Worm (Caenorhabditis elegans) whole organism, L2 larva: ENCODE results near the gene snpc-1.1.

Experiments used
- C34F6.9 ChIP-seq: fragments of 150-350 bp; optimal IDR thresholded peaks from 2 replicates; lab custom pipeline; 2014; ENCODE audit warnings: missing biosample characterization, missing genetic modification characterization
- Y55F3AM.14 ChIP-seq: fragments of 200-800 bp; sonication (Bioruptor generic); optimal IDR thresholded peaks from 2 replicates; lab custom pipeline; 2018; ENCODE audit warnings: mild to moderate bottlenecking, missing genetic modification characterization, missing compliant biosample characterization
- ZK546.5 ChIP-seq: sonication (generic microtip); optimal IDR thresholded peaks from 2 replicates; lab custom pipeline; 2017; ENCODE audit warnings: missing biosample characterization, missing genetic modification characterization
- alr-1 ChIP-seq: fragments of 150-350 bp; optimal IDR thresholded peaks from 2 replicates; lab custom pipeline; 2014; ENCODE audit warnings: missing biosample characterization, missing genetic modification characterization
- aly-2 ChIP-seq: fragments of 150-350 bp; optimal IDR thresholded peaks from 2 replicates; lab custom pipeline; 2014; ENCODE audit warnings: missing biosample characterization, missing genetic modification characterization
- ama-1 ChIP-seq: fragments of 150-350 bp; optimal IDR thresholded peaks from 2 replicates; lab custom pipeline; 2018; ENCODE audit warnings: inconsistent platforms
- blmp-1 ChIP-seq: sonication (generic microtip); optimal IDR thresholded peaks from 2 replicates; lab custom pipeline; 2017; ENCODE audit warnings: missing genetic modification characterization, mild to moderate bottlenecking, missing compliant biosample characterization, antibody characterized with exemption, moderate library complexity; ENCODE audit not compliant: insufficient read depth
- ceh-82 ChIP-seq: fragments of 150-350 bp; optimal IDR thresholded peaks from 2 replicates; lab custom pipeline; 2014; ENCODE audit warnings: missing biosample characterization, missing genetic modification characterization
- egl-27 ChIP-seq: sonication (generic microtip); optimal IDR thresholded peaks from 3 replicates; lab custom pipeline; 2017; ENCODE audit warnings: missing biosample characterization, missing genetic modification reagents, missing genetic modification characterization
- elt-1 ChIP-seq: fragments of 150-350 bp; optimal IDR thresholded peaks from 2 replicates; lab custom pipeline; 2014; ENCODE audit warnings: missing biosample characterization, missing genetic modification characterization
- elt-3 ChIP-seq: sonication (generic microtip); optimal IDR thresholded peaks from 2 replicates; lab custom pipeline; 2017; ENCODE audit warnings: missing biosample characterization, missing genetic modification characterization
- fos-1 ChIP-seq: fragments of 150-350 bp; optimal IDR thresholded peaks from 2 replicates; lab custom pipeline; 2014; ENCODE audit warnings: missing biosample characterization, missing genetic modification characterization
- gmeb-1 ChIP-seq: fragments of 150-350 bp; optimal IDR thresholded peaks from 2 replicates; lab custom pipeline; 2014; ENCODE audit warnings: missing biosample characterization, missing genetic modification characterization
- lin-13 ChIP-seq: fragments of 150-350 bp; optimal IDR thresholded peaks from 2 replicates; lab custom pipeline; 2014; ENCODE audit warnings: missing biosample characterization, missing genetic modification reagents, missing genetic modification characterization
- lin-39 ChIP-seq: fragments of 150-350 bp; optimal IDR thresholded peaks from 2 replicates; lab custom pipeline; 2014; ENCODE audit warnings: missing biosample characterization, missing genetic modification reagents, missing genetic modification characterization
- lsy-2 ChIP-seq, 2 experiments: fragments of 150-350 bp in 1 of 2; sonication (generic microtip) in 1 of 2; optimal IDR thresholded peaks; 2 replicates each; lab custom pipeline; 2014 to 2017; ENCODE audit warnings: missing biosample characterization in 2 of 2, missing genetic modification characterization in 2 of 2
- mab-5 ChIP-seq: fragments of 150-350 bp; optimal IDR thresholded peaks from 2 replicates; lab custom pipeline; 2014; ENCODE audit warnings: missing biosample characterization, missing genetic modification characterization
- mdl-1 ChIP-seq, 2 experiments: fragments of 150-350 bp in 1 of 2; sonication (generic microtip) in 1 of 2; optimal IDR thresholded peaks; 2 replicates each; lab custom pipeline; 2017; ENCODE audit warnings: missing biosample characterization in 2 of 2, missing genetic modification characterization in 2 of 2
- nhr-12 ChIP-seq: fragments of 150-350 bp; optimal IDR thresholded peaks from 2 replicates; lab custom pipeline; 2014; ENCODE audit warnings: missing biosample characterization, missing genetic modification characterization
- nhr-129 ChIP-seq: fragments of 150-350 bp; optimal IDR thresholded peaks from 2 replicates; lab custom pipeline; 2014; ENCODE audit warnings: missing biosample characterization, missing genetic modification characterization
- nhr-25 ChIP-seq: fragments of 150-350 bp; sonication (generic microtip); optimal IDR thresholded peaks from 3 replicates; lab custom pipeline; 2014; ENCODE audit warnings: missing biosample characterization, missing genetic modification characterization
- nhr-6 ChIP-seq: fragments of 150-350 bp; optimal IDR thresholded peaks from 2 replicates; lab custom pipeline; 2014; ENCODE audit warnings: missing biosample characterization, missing genetic modification characterization
- nhr-77 ChIP-seq: fragments of 150-350 bp; optimal IDR thresholded peaks from 2 replicates; lab custom pipeline; 2014; ENCODE audit warnings: missing biosample characterization, missing genetic modification characterization
- sem-4 ChIP-seq: fragments of 150-350 bp; optimal IDR thresholded peaks from 2 replicates; lab custom pipeline; 2014; ENCODE audit warnings: missing biosample characterization, missing genetic modification reagents, missing genetic modification characterization
- skn-1 ChIP-seq: sonication (generic microtip); optimal IDR thresholded peaks from 2 replicates; lab custom pipeline; 2017; ENCODE audit warnings: missing biosample characterization, missing genetic modification characterization
- sma-3 ChIP-seq: sonication (generic microtip); optimal IDR thresholded peaks from 2 replicates; lab custom pipeline; 2016; ENCODE audit warnings: missing genetic modification reagents, missing genetic modification characterization, missing compliant biosample characterization
- sma-9 ChIP-seq, 2 experiments: fragments of 150-350 bp in 1 of 2; sonication (generic microtip) in 1 of 2; optimal IDR thresholded peaks; 2 replicates each; lab custom pipeline; 2014 to 2016; ENCODE audit warnings: missing genetic modification characterization in 2 of 2, mild to moderate bottlenecking in 1 of 2, missing biosample characterization in 1 of 2, missing compliant biosample characterization in 1 of 2, missing genetic modification reagents in 1 of 2, moderate library complexity in 1 of 2
- snpc-4 ChIP-seq: fragments of 150-350 bp; optimal IDR thresholded peaks from 2 replicates; lab custom pipeline; 2014; ENCODE audit warnings: missing biosample characterization, missing genetic modification characterization
- unc-39 ChIP-seq: fragments of 150-350 bp; optimal IDR thresholded peaks from 2 replicates; lab custom pipeline; 2014; ENCODE audit warnings: missing biosample characterization, missing genetic modification characterization
- unc-62 ChIP-seq: fragments of 150-350 bp; optimal IDR thresholded peaks from 2 replicates; lab custom pipeline; 2014; ENCODE audit warnings: missing biosample characterization, missing genetic modification reagents, missing genetic modification characterization
- ztf-1 ChIP-seq: fragments of 200-800 bp; sonication (Bioruptor generic); conservative IDR thresholded peaks from 2 replicates; pipeline ENCODE4 v1.3.6; 2022; ENCODE audit warnings: missing genetic modification characterization, missing compliant biosample characterization
- ztf-11 ChIP-seq: sonication (generic microtip); optimal IDR thresholded peaks from 2 replicates; lab custom pipeline; 2017; ENCODE audit warnings: missing biosample characterization, missing genetic modification characterization
- ztf-4 ChIP-seq: fragments of 150-350 bp; optimal IDR thresholded peaks from 2 replicates; lab custom pipeline; 2014; ENCODE audit warnings: missing biosample characterization, missing genetic modification characterization

The snpc-1.1 gene

ce11 chrII:7815406-7815805 is 34.3 kb upstream of the snpc-1.1 start:
- TF ChIP-seq nhr-129 (tag; lab: Kevin White, UChicago), result peak; percentile 34
- TF ChIP-seq blmp-1 (tag; lab: Kevin White, UChicago), result no peak

ce11 chrII:7814915-7815314 is 33.8 kb upstream of the snpc-1.1 start:
- TF ChIP-seq lin-39 (tag; lab: Kevin White, UChicago), result no peak
- TF ChIP-seq egl-27, result no peak
- TF ChIP-seq fos-1, result peak; percentile 49
- no peak for TF ChIP-seq ama-1 (lab: Kevin White, UChicago)
- peak; percentile 30 for TF ChIP-seq skn-1 (tag; lab: Kevin White, UChicago)
- no peak for TF ChIP-seq sma-3
- no peak for TF ChIP-seq ZK546.5 (tag; lab: Kevin White, UChicago)

DNA sequence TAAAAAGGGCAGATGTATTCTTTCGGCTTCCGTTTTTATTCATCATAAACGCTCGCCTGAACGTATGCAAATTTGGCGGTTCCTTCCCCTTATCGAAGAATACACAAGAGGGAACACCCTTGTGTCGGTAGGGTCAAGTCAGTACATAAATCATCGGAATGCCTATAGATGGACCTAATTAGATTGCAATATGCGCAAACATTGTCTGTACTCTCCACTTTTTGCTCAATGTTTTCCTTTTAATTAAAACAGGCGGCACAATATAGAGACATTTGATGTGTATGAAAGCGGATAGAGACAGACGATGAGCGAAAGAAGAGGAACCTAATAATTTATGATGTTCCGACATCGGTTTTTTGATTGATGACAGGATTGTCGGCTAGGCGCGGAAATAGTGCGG is 33.1 kb upstream of the snpc-1.1 start:
- peak; percentile 49 for TF ChIP-seq mab-5 (tag; lab: Kevin White, UChicago)
- TF ChIP-seq elt-3 (tag; lab: Kevin White, UChicago), result no peak

ce11 chrII:7813645-7814044 is 32.5 kb upstream of the snpc-1.1 start:
- TF ChIP-seq ztf-11 (tag; lab: Kevin White, UChicago), result no peak
- no peak for TF ChIP-seq aly-2 (tag; lab: Kevin White, UChicago)
- TF ChIP-seq sma-3, result no peak
- TF ChIP-seq nhr-129 (tag; lab: Kevin White, UChicago), result no peak
- TF ChIP-seq sma-9 (GFP tag; optimal IDR thresholded peaks at IDR 0.05; lab: Kevin White, UChicago), result no peak
- no peak for TF ChIP-seq sma-9 (tag; optimal IDR thresholded peaks at IDR 0.05; lab: Kevin White, UChicago)
- no peak for TF ChIP-seq egl-27
- TF ChIP-seq alr-1 (tag; lab: Kevin White, UChicago), result no peak
- no peak for TF ChIP-seq nhr-6
- TF ChIP-seq elt-1 (tag; lab: Kevin White, UChicago), result no peak
- TF ChIP-seq sem-4 (tag; lab: Kevin White, UChicago), result no peak
- TF ChIP-seq fos-1, result peak; percentile 26
- TF ChIP-seq unc-39 (tag; lab: Kevin White, UChicago), result no peak
- TF ChIP-seq mdl-1 (tag; optimal IDR thresholded peaks at IDR 0.05; lab: Kevin White, UChicago), result no peak
- TF ChIP-seq nhr-25, result no peak
- TF ChIP-seq ama-1 (lab: Kevin White, UChicago), result no peak
- TF ChIP-seq Y55F3AM.14, result no peak
- peak; percentile 24 for TF ChIP-seq skn-1 (tag; lab: Kevin White, UChicago)

DNA sequence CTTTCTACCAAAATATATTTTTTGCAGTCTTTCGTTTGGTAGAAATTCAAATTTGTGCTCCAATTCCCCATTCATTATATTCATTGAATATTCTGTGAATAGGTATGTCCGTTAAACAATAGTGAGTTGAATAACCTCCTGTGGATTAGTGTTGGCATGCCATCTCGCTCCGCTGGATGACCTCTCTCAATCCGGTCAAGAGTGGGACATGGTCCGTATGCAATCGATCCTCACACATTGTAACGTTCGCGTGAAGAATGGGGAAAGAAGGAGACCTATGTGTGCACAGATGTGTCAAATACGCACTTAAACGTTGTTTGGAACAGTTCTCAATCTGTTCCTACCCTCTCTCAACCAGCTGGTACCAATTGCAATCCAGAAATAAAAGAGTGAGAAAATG is 32.1 kb upstream of the snpc-1.1 start:
- TF ChIP-seq nhr-77 (tag; lab: Kevin White, UChicago) (no peak), ceh-82 (no peak), nhr-12 (no peak), egl-27 (no peak), snpc-4 (no peak), unc-39 (tag; lab: Kevin White, UChicago) (no peak), ztf-4 (no peak), unc-62 (GFP tag; lab: Kevin White, UChicago) (no peak), gmeb-1 (no peak), lsy-2 (tag; optimal IDR thresholded peaks at IDR 0.05; lab: Kevin White, UChicago) (no peak), ztf-1 (GFP tag; lab: Robert Waterston, UW) (no peak), C34F6.9 (tag; lab: Kevin White, UChicago) (no peak), alr-1 (tag; lab: Kevin White, UChicago) (no peak), sma-3 (no peak)

DNA sequence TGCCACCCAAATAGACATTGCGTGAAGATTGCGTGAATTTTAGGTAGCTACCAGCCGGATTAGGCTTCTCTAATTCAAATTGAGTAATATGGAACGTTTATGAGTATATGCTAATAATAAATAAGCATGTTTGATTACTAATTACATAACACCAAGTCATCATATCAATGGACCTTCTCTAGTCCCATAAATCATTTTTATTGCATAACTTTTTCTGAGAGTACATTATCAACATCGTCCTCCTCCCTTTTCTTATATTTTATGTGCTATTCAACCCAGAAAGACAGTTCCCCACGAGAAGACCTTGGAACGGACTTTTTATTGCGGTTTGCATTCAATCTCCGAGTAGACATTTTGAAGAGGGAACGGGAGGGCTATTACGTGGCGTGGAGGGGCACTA is 31.2 kb upstream of the snpc-1.1 start:
- TF ChIP-seq ceh-82 (no peak), lin-39 (tag; lab: Kevin White, UChicago) (no peak), alr-1 (tag; lab: Kevin White, UChicago) (no peak), aly-2 (tag; lab: Kevin White, UChicago) (no peak), unc-39 (tag; lab: Kevin White, UChicago) (no peak), ZK546.5 (tag; lab: Kevin White, UChicago) (no peak), lin-13 (GFP tag; lab: Kevin White, UChicago) (no peak)
